Comparison of ENCODE assay signal across 1 fruit fly cellular context in the genomic region with DNA sequence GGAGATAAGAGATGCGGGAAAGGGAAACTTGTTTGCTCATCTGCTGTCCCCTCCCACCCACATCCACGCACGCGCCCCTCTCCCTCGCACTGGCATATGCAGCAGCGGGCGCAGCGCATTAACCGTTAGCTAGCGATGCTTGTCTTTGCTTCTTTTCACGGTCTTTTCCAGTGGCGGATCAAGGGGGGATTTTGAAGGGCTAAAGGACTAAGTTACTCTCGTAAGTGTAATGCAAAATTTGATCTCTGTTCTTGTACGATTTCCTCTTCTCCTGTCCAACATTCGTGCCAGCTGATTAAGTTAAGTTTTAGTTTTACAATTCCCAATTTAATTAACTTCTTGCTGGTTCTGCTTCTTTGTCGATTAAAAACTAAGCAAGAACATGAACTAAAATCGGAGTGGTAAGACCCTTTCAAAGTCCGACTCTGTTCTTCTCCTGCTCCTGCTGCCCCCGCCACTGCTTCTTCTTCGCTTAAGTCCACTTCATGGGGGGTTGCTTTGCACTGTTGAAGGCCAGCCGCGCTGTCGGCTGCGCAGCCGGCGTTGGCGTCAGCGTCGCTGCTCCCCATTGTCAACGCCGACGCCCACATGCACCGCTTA.
TF ChIP-seq lines count a peak whose summit lies in the region.

No protein-coding gene starts in this region.

TF ChIP-seq in whole organism, embryonic, 481 proteins besides CTCF, POLR2A, EP300 and RAD21 (continued from another document and continues in another):
- 0 out of 2 replicates have a peak, but pooled peaks have one; percentile 22 for TF ChIP-seq CG32767 (GFP tag; IDR thresholded peaks at IDR 0.05; lab: Robert Waterston, UW)
- no peak for TF ChIP-seq stc (GFP tag; IDR thresholded peaks at IDR 0.05; lab: Robert Waterston, UW)
- no peak for TF ChIP-seq z (GFP tag; IDR thresholded peaks at IDR 0.05; lab: Robert Waterston, UW)
- TF ChIP-seq CG17829 (tag; optimal IDR thresholded peaks at IDR 0.05; lab: Kevin White, UChicago) = peak; percentile 78
- TF ChIP-seq HLH4C (GFP tag; IDR thresholded peaks at IDR 0.05; lab: Robert Waterston, UW; ENCODE audit: partially characterized antibody) = no peak
- TF ChIP-seq odd (GFP tag; optimal IDR thresholded peaks at IDR 0.05; lab: Kevin White, UChicago) = peak; percentile 30
- peak; percentile 42 for TF ChIP-seq slp2 (GFP tag; optimal IDR thresholded peaks at IDR 0.05; lab: Kevin White, UChicago)
- TF ChIP-seq CG12104 (GFP tag; optimal IDR thresholded peaks at IDR 0.05; lab: Kevin White, UChicago) = peak; percentile 25
- TF ChIP-seq ato (GFP tag; IDR thresholded peaks at IDR 0.05; lab: Robert Waterston, UW; ENCODE audit: partially characterized antibody) = no peak
- no peak for TF ChIP-seq gfzf (GFP tag; optimal IDR thresholded peaks at IDR 0.05; lab: Kevin White, UChicago)
- peak; percentile 22; the same call in 1 of the 2 replicates for TF ChIP-seq danr (GFP tag; IDR thresholded peaks at IDR 0.05; lab: Robert Waterston, UW)
- TF ChIP-seq tx (GFP tag; optimal IDR thresholded peaks at IDR 0.05; lab: Kevin White, UChicago) = no peak
- TF ChIP-seq CG12744 (GFP tag; optimal IDR thresholded peaks at IDR 0.05; lab: Kevin White, UChicago) = no peak
- TF ChIP-seq trh (GFP tag; optimal IDR thresholded peaks at IDR 0.05; lab: Kevin White, UChicago) = no peak
- TF ChIP-seq zf30C (GFP tag; optimal IDR thresholded peaks at IDR 0.05; lab: Kevin White, UChicago) = no peak
- TF ChIP-seq CG8388 (GFP tag; optimal IDR thresholded peaks at IDR 0.05; lab: Kevin White, UChicago) = peak; percentile 53
- TF ChIP-seq fru (optimal IDR thresholded peaks at IDR 0.05; lab: Kevin White, UChicago) = no peak
- TF ChIP-seq CG13775 (GFP tag; optimal IDR thresholded peaks at IDR 0.05; lab: Kevin White, UChicago) = peak; percentile 0
- TF ChIP-seq CG4404 (GFP tag; IDR thresholded peaks at IDR 0.05; lab: Robert Waterston, UW) = peak; percentile 33; the same call in 1 of the 2 replicates
- peak; percentile 13 for TF ChIP-seq eyg (GFP tag; optimal IDR thresholded peaks at IDR 0.05; lab: Kevin White, UChicago)
- peak; percentile 19 for TF ChIP-seq ATbp (GFP tag; optimal IDR thresholded peaks at IDR 0.05; lab: Kevin White, UChicago)
- TF ChIP-seq sd (tag; optimal IDR thresholded peaks at IDR 0.05; lab: Kevin White, UChicago) = no peak
- TF ChIP-seq Fer3 (tag; optimal IDR thresholded peaks at IDR 0.05; lab: Kevin White, UChicago) = no peak
- peak; percentile 60 for TF ChIP-seq Fer1 (GFP tag; optimal IDR thresholded peaks at IDR 0.05; lab: Kevin White, UChicago)
- TF ChIP-seq Ravus (GFP tag; IDR thresholded peaks at IDR 0.05; lab: Robert Waterston, UW) = no peak
- TF ChIP-seq yki (optimal IDR thresholded peaks at IDR 0.05; lab: Kevin White, UChicago) = no peak
- no peak for TF ChIP-seq sima (GFP tag; optimal IDR thresholded peaks at IDR 0.05; lab: Kevin White, UChicago)
- peak; percentile 11 to 52 for TF ChIP-seq dpn (GFP tag; optimal IDR thresholded peaks at IDR 0.05; lab: Kevin White, UChicago)
- TF ChIP-seq Asciz (GFP tag; optimal IDR thresholded peaks at IDR 0.05; lab: Kevin White, UChicago) = peak; percentile 63
- TF ChIP-seq dati (GFP tag; IDR thresholded peaks at IDR 0.05; lab: Robert Waterston, UW) = no peak
- TF ChIP-seq CG14014 (GFP tag; IDR thresholded peaks at IDR 0.05; lab: Robert Waterston, UW) = no peak
- TF ChIP-seq grau (tag; optimal IDR thresholded peaks at IDR 0.05; lab: Kevin White, UChicago) = peak; percentile 49
- TF ChIP-seq D19B (GFP tag; optimal IDR thresholded peaks at IDR 0.05; lab: Kevin White, UChicago) = no peak
- TF ChIP-seq sens (GFP tag; lab: Kevin White, UChicago) = peak; percentile 92
- TF ChIP-seq Awh (GFP tag; IDR thresholded peaks at IDR 0.05; lab: Robert Waterston, UW) = 0 out of 2 replicates have a peak, but pooled peaks have one; percentile 33
- TF ChIP-seq Myb (GFP tag; optimal IDR thresholded peaks at IDR 0.05; lab: Kevin White, UChicago) = peak; percentile 49
- no peak for TF ChIP-seq Jarid2 (GFP tag; optimal IDR thresholded peaks at IDR 0.05; lab: Kevin White, UChicago)
- TF ChIP-seq Neu2 (GFP tag; optimal IDR thresholded peaks at IDR 0.05; lab: Kevin White, UChicago; ENCODE audit: borderline replicate concordance) = no peak
- TF ChIP-seq Hr39 (optimal IDR thresholded peaks at IDR 0.05; lab: Kevin White, UChicago) = no peak
- TF ChIP-seq pros (GFP tag; optimal IDR thresholded peaks at IDR 0.05; lab: Kevin White, UChicago) = peak; percentile 72
- TF ChIP-seq Ets65A (GFP tag; lab: Kevin White, UChicago) = peak; percentile 86
- peak; percentile 47 for TF ChIP-seq Hsf (GFP tag; optimal IDR thresholded peaks at IDR 0.05; lab: Kevin White, UChicago)
- TF ChIP-seq Oli (tag; optimal IDR thresholded peaks at IDR 0.05; lab: Kevin White, UChicago) = peak; percentile 66
- no peak for TF ChIP-seq CG11247 (GFP tag; IDR thresholded peaks at IDR 0.05; lab: Robert Waterston, UW)
- peak; percentile 74 for TF ChIP-seq Blimp-1 (GFP tag; optimal IDR thresholded peaks at IDR 0.05; lab: Kevin White, UChicago)
- no peak for TF ChIP-seq Opbp (GFP tag; IDR thresholded peaks at IDR 0.05; lab: Robert Waterston, UW; ENCODE audit: partially characterized antibody)
- TF ChIP-seq CG16779 (GFP tag; IDR thresholded peaks at IDR 0.05; lab: Robert Waterston, UW) = no peak
- no peak for TF ChIP-seq ERR (GFP tag; optimal IDR thresholded peaks at IDR 0.05; lab: Kevin White, UChicago)
- TF ChIP-seq CG8089 (GFP tag; optimal IDR thresholded peaks at IDR 0.05; lab: Kevin White, UChicago) = peak; percentile 44
- peak; percentile 96 for TF ChIP-seq crol (GFP tag; IDR thresholded peaks at IDR 0.05; lab: Robert Waterston, UW)
- TF ChIP-seq Nf-YB (GFP tag; optimal IDR thresholded peaks at IDR 0.05; lab: Kevin White, UChicago) = no peak
- TF ChIP-seq scrt (GFP tag; optimal IDR thresholded peaks at IDR 0.05; lab: Kevin White, UChicago) = peak; percentile 31
- TF ChIP-seq Max (GFP tag; optimal IDR thresholded peaks at IDR 0.05; lab: Kevin White, UChicago) = peak; percentile 49
- no peak for TF ChIP-seq run (tag; optimal IDR thresholded peaks at IDR 0.05; lab: Kevin White, UChicago)
- TF ChIP-seq oc (tag; optimal IDR thresholded peaks at IDR 0.05; lab: Kevin White, UChicago) = no peak
- TF ChIP-seq CG15514 (GFP tag; optimal IDR thresholded peaks at IDR 0.05; lab: Kevin White, UChicago) = no peak
- TF ChIP-seq NK7.1 (GFP tag; optimal IDR thresholded peaks at IDR 0.05; lab: Kevin White, UChicago) = peak; percentile 27
- 0 out of 3 replicates have a peak, but pooled peaks have one; percentile 34 for TF ChIP-seq CG34422 (GFP tag; IDR thresholded peaks at IDR 0.05; lab: Robert Waterston, UW)
- peak; percentile 66 for TF ChIP-seq Spps (tag; optimal IDR thresholded peaks at IDR 0.05; lab: Kevin White, UChicago)
- peak; percentile 59 for TF ChIP-seq CG1233 (GFP tag; optimal IDR thresholded peaks at IDR 0.05; lab: Kevin White, UChicago)
- no peak for TF ChIP-seq CG14050 (GFP tag; IDR thresholded peaks at IDR 0.05; lab: Robert Waterston, UW)
- peak; percentile 64 for TF ChIP-seq CG8924 (tag; optimal IDR thresholded peaks at IDR 0.05; lab: Kevin White, UChicago)
- no peak for TF ChIP-seq CG17568 (GFP tag; optimal IDR thresholded peaks at IDR 0.05; lab: Kevin White, UChicago)
- peak; percentile 52; the same call in 1 of the 3 replicates for TF ChIP-seq Optix (GFP tag; IDR thresholded peaks at IDR 0.05; lab: Robert Waterston, UW)
- TF ChIP-seq CG3281 (GFP tag; optimal IDR thresholded peaks at IDR 0.05; lab: Kevin White, UChicago) = peak; percentile 50
- TF ChIP-seq CG7839 (tag; optimal IDR thresholded peaks at IDR 0.05; lab: Kevin White, UChicago) = peak; percentile 73
- TF ChIP-seq emc (GFP tag; optimal IDR thresholded peaks at IDR 0.05; lab: Kevin White, UChicago) = no peak
- TF ChIP-seq pita (GFP tag; optimal IDR thresholded peaks at IDR 0.05; lab: Kevin White, UChicago) = no peak
- no peak for TF ChIP-seq pzg (GFP tag; optimal IDR thresholded peaks at IDR 0.05; lab: Kevin White, UChicago)
- TF ChIP-seq Atf-2 (GFP tag; optimal IDR thresholded peaks at IDR 0.05; lab: Kevin White, UChicago) = peak; percentile 44
- TF ChIP-seq CG9609 (GFP tag; optimal IDR thresholded peaks at IDR 0.05; lab: Kevin White, UChicago) = no peak
- no peak for TF ChIP-seq Vsx1 (GFP tag; optimal IDR thresholded peaks at IDR 0.05; lab: Kevin White, UChicago)
- TF ChIP-seq ssp (GFP tag; IDR thresholded peaks at IDR 0.05; lab: Robert Waterston, UW) = 0 out of 2 replicates have a peak, but pooled peaks have one; percentile 24
- no peak for TF ChIP-seq klu (GFP tag; IDR thresholded peaks at IDR 0.05; lab: Robert Waterston, UW)
- TF ChIP-seq CG3407 (GFP tag; optimal IDR thresholded peaks at IDR 0.05; lab: Kevin White, UChicago) = peak; percentile 31
- TF ChIP-seq Trl (optimal IDR thresholded peaks at IDR 0.05; lab: Kevin White, UChicago) = peak in 1 of 2 experiments; percentile 20
- peak; percentile 51 for TF ChIP-seq Trl (GFP tag; optimal IDR thresholded peaks at IDR 0.05; lab: Kevin White, UChicago)
- TF ChIP-seq knrl (GFP tag; IDR thresholded peaks at IDR 0.05; lab: Robert Waterston, UW; ENCODE audit: partially characterized antibody) = no peak
- peak; percentile 53 for TF ChIP-seq bab2 (GFP tag; optimal IDR thresholded peaks at IDR 0.05; lab: Kevin White, UChicago)
- no peak for TF ChIP-seq ash1 (GFP tag; optimal IDR thresholded peaks at IDR 0.05; lab: Kevin White, UChicago)
- TF ChIP-seq MTF-1 (GFP tag; optimal IDR thresholded peaks at IDR 0.05; lab: Kevin White, UChicago; ENCODE audit: borderline replicate concordance) = no peak
- no peak for TF ChIP-seq H15 (GFP tag; IDR thresholded peaks at IDR 0.05; lab: Robert Waterston, UW)
- TF ChIP-seq NfI (GFP tag; optimal IDR thresholded peaks at IDR 0.05; lab: Kevin White, UChicago) = no peak
- TF ChIP-seq CG2678 (tag; optimal IDR thresholded peaks at IDR 0.05; lab: Kevin White, UChicago) = peak; percentile 81
- no peak for TF ChIP-seq unc-4 (GFP tag; IDR thresholded peaks at IDR 0.05; lab: Robert Waterston, UW; ENCODE audit: partially characterized antibody)
- no peak for TF ChIP-seq E2f1 (GFP tag; IDR thresholded peaks at IDR 0.05; lab: Robert Waterston, UW)
- TF ChIP-seq CG14965 (GFP tag; optimal IDR thresholded peaks at IDR 0.05; lab: Kevin White, UChicago; ENCODE audit: borderline replicate concordance) = peak; percentile 29
- 0 out of 4 replicates have a peak, but pooled peaks have one; percentile 51 for TF ChIP-seq chinmo (GFP tag; IDR thresholded peaks at IDR 0.05; lab: Robert Waterston, UW; ENCODE audit: partially characterized antibody)
- TF ChIP-seq CG10431 (GFP tag; optimal IDR thresholded peaks at IDR 0.05; lab: Kevin White, UChicago) = peak; percentile 13
- no peak for TF ChIP-seq dan (GFP tag; IDR thresholded peaks at IDR 0.05; lab: Robert Waterston, UW)
- TF ChIP-seq Atf6 (GFP tag; IDR thresholded peaks at IDR 0.05; lab: Robert Waterston, UW) = peak; percentile 43; the same call in 1 of the 2 replicates
- TF ChIP-seq CG11398 (GFP tag; optimal IDR thresholded peaks at IDR 0.05; lab: Kevin White, UChicago) = peak; percentile 28
- TF ChIP-seq CG16815 (GFP tag; optimal IDR thresholded peaks at IDR 0.05; lab: Kevin White, UChicago) = peak; percentile 46
- TF ChIP-seq nau (GFP tag; optimal IDR thresholded peaks at IDR 0.05; lab: Kevin White, UChicago) = peak; percentile 34
- peak; percentile 18 for TF ChIP-seq slou (GFP tag; optimal IDR thresholded peaks at IDR 0.05; lab: Kevin White, UChicago)
- TF ChIP-seq Xbp1 (GFP tag; optimal IDR thresholded peaks at IDR 0.05; lab: Kevin White, UChicago) = peak; percentile 49
- TF ChIP-seq H2.0 (GFP tag; IDR thresholded peaks at IDR 0.05; lab: Robert Waterston, UW) = no peak
- no peak for TF ChIP-seq CG16813 (GFP tag; IDR thresholded peaks at IDR 0.05; lab: Robert Waterston, UW; ENCODE audit: partially characterized antibody)
- peak; percentile 54 for TF ChIP-seq ind (GFP tag; optimal IDR thresholded peaks at IDR 0.05; lab: Kevin White, UChicago)
- no peak for TF ChIP-seq vfl (GFP tag; optimal IDR thresholded peaks at IDR 0.05; lab: Kevin White, UChicago)
- TF ChIP-seq btn (GFP tag; optimal IDR thresholded peaks at IDR 0.05; lab: Kevin White, UChicago) = peak; percentile 28
- TF ChIP-seq zfh1 (GFP tag; IDR thresholded peaks at IDR 0.05; lab: Robert Waterston, UW) = peak; percentile 17; the same call in 2 of the 3 replicates
- TF ChIP-seq TFAM (GFP tag; optimal IDR thresholded peaks at IDR 0.05; lab: Kevin White, UChicago) = no peak
- peak; percentile 41; the same call in 2 of the 4 replicates for TF ChIP-seq Gug (GFP tag; IDR thresholded peaks at IDR 0.05; lab: Robert Waterston, UW)
- TF ChIP-seq wor (GFP tag; IDR thresholded peaks at IDR 0.05; lab: Robert Waterston, UW) = peak; percentile 27; the same call in 1 of the 2 replicates
- no peak for TF ChIP-seq CkIIα-i1 (GFP tag; IDR thresholded peaks at IDR 0.05; lab: Robert Waterston, UW)
- TF ChIP-seq CG3065 (GFP tag; optimal IDR thresholded peaks at IDR 0.05; lab: Kevin White, UChicago) = no peak
- peak; percentile 26; the same call in 1 of the 2 replicates for TF ChIP-seq CG10366 (GFP tag; IDR thresholded peaks at IDR 0.05; lab: Robert Waterston, UW)
- TF ChIP-seq CG13894 (tag; optimal IDR thresholded peaks at IDR 0.05; lab: Kevin White, UChicago) = no peak
- no peak for TF ChIP-seq D (optimal IDR thresholded peaks at IDR 0.05; lab: Kevin White, UChicago)
- peak; percentile 76 for TF ChIP-seq D (GFP tag; optimal IDR thresholded peaks at IDR 0.05; lab: Kevin White, UChicago)
- peak; percentile 59 for TF ChIP-seq CG2875 (GFP tag; optimal IDR thresholded peaks at IDR 0.05; lab: Kevin White, UChicago)
- TF ChIP-seq pum (GFP tag; optimal IDR thresholded peaks at IDR 0.05; lab: Kevin White, UChicago) = peak; percentile 60
- TF ChIP-seq CG15696 (tag; optimal IDR thresholded peaks at IDR 0.05; lab: Kevin White, UChicago) = peak; percentile 40
- TF ChIP-seq chn (GFP tag; optimal IDR thresholded peaks at IDR 0.05; lab: Kevin White, UChicago) = peak; percentile 39
- TF ChIP-seq CG17385 (GFP tag; optimal IDR thresholded peaks at IDR 0.05; lab: Kevin White, UChicago) = peak; percentile 71
- no peak for TF ChIP-seq mld (GFP tag; IDR thresholded peaks at IDR 0.05; lab: Robert Waterston, UW; ENCODE audit: partially characterized antibody)
- TF ChIP-seq toy (GFP tag; IDR thresholded peaks at IDR 0.05; lab: Robert Waterston, UW) = no peak
- TF ChIP-seq CG17612 (GFP tag; IDR thresholded peaks at IDR 0.05; lab: Robert Waterston, UW) = no peak
- TF ChIP-seq NFAT (GFP tag; IDR thresholded peaks at IDR 0.05; lab: Robert Waterston, UW) = no peak
- peak; percentile 21; the same call in 1 of the 2 replicates for TF ChIP-seq esg (GFP tag; conservative IDR thresholded peaks at IDR 0.05; lab: Robert Waterston, UW)
- TF ChIP-seq CG6654 (GFP tag; optimal IDR thresholded peaks at IDR 0.05; lab: Kevin White, UChicago) = no peak
- peak; percentile 27 for TF ChIP-seq repo (GFP tag; optimal IDR thresholded peaks at IDR 0.05; lab: Kevin White, UChicago)
